Worm (Caenorhabditis elegans) whole organism, L4 larva: Measurements from ENCODE around the gene kdp-1.

Source experiments
- F26F4.8 ChIP-seq: fragments of 200-800 bp; sonication (Bioruptor generic); conservative IDR thresholded peaks from 2 replicates; pipeline ENCODE4 v1.3.6; 2022; ENCODE audit warnings: missing genetic modification characterization, missing compliant biosample characterization
- F44E2.7 ChIP-seq: fragments of 200-800 bp; sonication (Bioruptor generic); IDR thresholded peaks from 2 replicates; pipeline ENCODE4 v2.1.2; 2022; ENCODE audit warnings: missing genetic modification characterization, missing compliant biosample characterization
- F49E8.2 ChIP-seq: sonication (generic microtip); optimal IDR thresholded peaks from 2 replicates; lab custom pipeline; 2016; ENCODE audit warnings: missing compliant biosample characterization, mild to moderate bottlenecking, missing genetic modification characterization, borderline replicate concordance
- Y105C5A.15 ChIP-seq: fragments of 200-800 bp; sonication (Bioruptor generic); IDR thresholded peaks from 2 replicates; pipeline ENCODE4 v1.3.6; 2022; ENCODE audit warnings: missing genetic modification characterization, missing compliant biosample characterization
- Y75B8A.6 ChIP-seq: fragments of 200-800 bp; sonication (Bioruptor generic); IDR thresholded peaks from 2 replicates; pipeline ENCODE4 v1.3.6; 2022; ENCODE audit warnings: missing genetic modification reagents, missing genetic modification characterization, missing compliant biosample characterization
- ceh-20 ChIP-seq: fragments of 200-800 bp; sonication (Bioruptor generic); IDR thresholded peaks from 2 replicates; pipeline ENCODE4 v1.3.6; 2022; ENCODE audit warnings: missing genetic modification reagents, missing genetic modification characterization, missing compliant biosample characterization
- ceh-28 ChIP-seq: fragments of 150-350 bp; optimal IDR thresholded peaks from 2 replicates; lab custom pipeline; 2014; ENCODE audit warnings: missing biosample characterization, missing genetic modification reagents, missing genetic modification characterization
- ceh-32 ChIP-seq: sonication (generic microtip); optimal IDR thresholded peaks from 2 replicates; lab custom pipeline; 2016; ENCODE audit warnings: mild to moderate bottlenecking, missing genetic modification characterization, missing compliant biosample characterization; ENCODE audit not compliant: poor library complexity
- ceh-44 ChIP-seq: fragments of 200-800 bp; sonication (Bioruptor generic); IDR thresholded peaks from 2 replicates; pipeline ENCODE4 v1.3.6; 2022; ENCODE audit warnings: missing genetic modification reagents, missing genetic modification characterization, missing compliant biosample characterization
- daf-19 ChIP-seq: fragments of 200-800 bp; sonication (Bioruptor generic); conservative IDR thresholded peaks from 2 replicates; pipeline ENCODE4 v1.3.6; 2022; ENCODE audit warnings: missing genetic modification characterization, missing compliant biosample characterization
- dmd-9 ChIP-seq: fragments of 200-800 bp; sonication (Bioruptor generic); IDR thresholded peaks from 2 replicates; pipeline ENCODE4 v1.3.6; 2022; ENCODE audit warnings: missing genetic modification reagents, missing genetic modification characterization, missing compliant biosample characterization
- gei-8 ChIP-seq: fragments of 200-800 bp; sonication (Bioruptor generic); optimal IDR thresholded peaks from 2 replicates; lab custom pipeline; 2018; ENCODE audit warnings: mild to moderate bottlenecking, missing genetic modification characterization, missing compliant biosample characterization
- jun-1 ChIP-seq: fragments of 150-350 bp; optimal IDR thresholded peaks from 2 replicates; lab custom pipeline; 2014; ENCODE audit warnings: missing biosample characterization, missing genetic modification reagents, missing genetic modification characterization
- lim-7 ChIP-seq: fragments of 200-800 bp; sonication (Bioruptor generic); IDR thresholded peaks from 2 replicates; pipeline ENCODE4 v1.3.6; 2022; ENCODE audit warnings: missing genetic modification characterization, missing compliant biosample characterization
- lin-39 ChIP-seq: fragments of 150-350 bp; optimal IDR thresholded peaks from 2 replicates; lab custom pipeline; 2014; ENCODE audit warnings: missing biosample characterization, missing genetic modification reagents, missing genetic modification characterization
- lsy-2 ChIP-seq, 2 experiments: fragments of 150-350 bp in 1 of 2; sonication (generic microtip) in 1 of 2; optimal IDR thresholded peaks; 2 replicates each; lab custom pipeline; 2014 to 2017; ENCODE audit warnings: missing biosample characterization in 2 of 2, missing genetic modification characterization in 2 of 2
- madf-5 ChIP-seq, 2 experiments: fragments of 200-800 bp; sonication (Bioruptor generic); IDR thresholded peaks; 2 replicates each; pipeline ENCODE4 v1.3.6; 2022; ENCODE audit warnings: missing compliant biosample characterization in 2 of 2, missing genetic modification characterization in 2 of 2
- mdl-1 ChIP-seq, 2 experiments: fragments of 150-350 bp in 1 of 2; sonication (generic microtip) in 1 of 2; optimal IDR thresholded peaks; 2 replicates each; lab custom pipeline; 2014 to 2017; ENCODE audit warnings: missing biosample characterization in 2 of 2, missing genetic modification characterization in 2 of 2
- mdt-29 ChIP-seq: fragments of 200-800 bp; sonication (Bioruptor generic); IDR thresholded peaks from 2 replicates; pipeline ENCODE4 v1.3.6; 2022; ENCODE audit warnings: missing genetic modification reagents, missing genetic modification characterization, missing compliant biosample characterization
- mep-1 ChIP-seq: fragments of 150-350 bp; sonication (generic microtip); optimal IDR thresholded peaks from 3 replicates; lab custom pipeline; 2014; ENCODE audit warnings: missing biosample characterization, missing genetic modification characterization
- mes-2 ChIP-seq: sonication (generic microtip); optimal IDR thresholded peaks from 2 replicates; lab custom pipeline; 2016; ENCODE audit warnings: missing genotype, mild to moderate bottlenecking, missing genetic modification characterization, missing compliant biosample characterization; ENCODE audit not compliant: poor library complexity, severe bottlenecking
- mxl-2 ChIP-seq: fragments of 200-800 bp; sonication (Bioruptor generic); conservative IDR thresholded peaks from 2 replicates; pipeline ENCODE4 v1.3.6; 2022; ENCODE audit warnings: missing genetic modification reagents, missing genetic modification characterization, missing compliant biosample characterization
- mxl-3 ChIP-seq: fragments of 200-800 bp; sonication (Bioruptor generic); optimal IDR thresholded peaks from 2 replicates; lab custom pipeline; 2018; ENCODE audit warnings: mild to moderate bottlenecking, missing genetic modification characterization, missing compliant biosample characterization
- nhr-10 ChIP-seq: fragments of 150-350 bp; optimal IDR thresholded peaks from 2 replicates; lab custom pipeline; 2014; ENCODE audit warnings: missing biosample characterization, missing genetic modification characterization
- nhr-111 ChIP-seq: fragments of 200-800 bp; sonication (Bioruptor generic); optimal IDR thresholded peaks from 2 replicates; lab custom pipeline; 2018; ENCODE audit warnings: mild to moderate bottlenecking, missing genetic modification characterization, missing compliant biosample characterization
- nhr-28 ChIP-seq: fragments of 150-350 bp; optimal IDR thresholded peaks from 2 replicates; lab custom pipeline; 2014; ENCODE audit warnings: missing biosample characterization, missing genetic modification characterization
- nhr-42 ChIP-seq: fragments of 200-800 bp; sonication (Bioruptor generic); IDR thresholded peaks from 2 replicates; pipeline ENCODE4 v1.3.6; 2022; ENCODE audit warnings: missing genetic modification characterization, missing compliant biosample characterization
- nhr-77 ChIP-seq: fragments of 150-350 bp; optimal IDR thresholded peaks from 2 replicates; lab custom pipeline; 2014; ENCODE audit warnings: missing biosample characterization, missing genetic modification characterization
- php-3 ChIP-seq: fragments of 200-800 bp; sonication (Bioruptor generic); IDR thresholded peaks from 2 replicates; pipeline ENCODE4 v1.3.6; 2022; ENCODE audit warnings: missing genetic modification reagents, missing genetic modification characterization, missing compliant biosample characterization
- set-16 ChIP-seq: fragments of 200-800 bp; sonication (Bioruptor generic); IDR thresholded peaks from 2 replicates; pipeline ENCODE4 v1.3.6; 2022; ENCODE audit warnings: missing genetic modification reagents, missing genetic modification characterization, missing compliant biosample characterization
- skn-1 ChIP-seq: fragments of 150-350 bp; optimal IDR thresholded peaks from 2 replicates; lab custom pipeline; 2014; ENCODE audit warnings: missing biosample characterization, missing genetic modification characterization
- snpc-4 ChIP-seq: fragments of 150-350 bp; optimal IDR thresholded peaks from 2 replicates; lab custom pipeline; 2014; ENCODE audit warnings: missing biosample characterization, missing genetic modification characterization
- spr-1 ChIP-seq: sonication (generic microtip); optimal IDR thresholded peaks from 2 replicates; lab custom pipeline; 2016; ENCODE audit warnings: mild to moderate bottlenecking, missing genetic modification characterization, missing compliant biosample characterization
- tag-97 ChIP-seq: fragments of 200-800 bp; sonication (Bioruptor generic); IDR thresholded peaks from 2 replicates; pipeline ENCODE4 v1.3.6; 2022; ENCODE audit warnings: missing genetic modification characterization, missing compliant biosample characterization
- unc-62 ChIP-seq, 3 experiments: fragments of 150-350 bp in 1 of 3; sonication (generic microtip); optimal IDR thresholded peaks in 2 of 3; peaks in 1 of 3; 1 replicate in 1 of 3; 2 replicates in 2 of 3; lab custom pipeline; 2014 to 2017; ENCODE audit warnings: missing biosample characterization in 3 of 3, missing genetic modification characterization in 3 of 3, missing genetic modification reagents in 3 of 3, missing genotype in 1 of 3
- vab-7 ChIP-seq: fragments of 200-800 bp; sonication (Bioruptor generic); IDR thresholded peaks from 2 replicates; pipeline ENCODE4 v1.3.6; 2022; ENCODE audit warnings: missing genetic modification reagents, missing genetic modification characterization, missing compliant biosample characterization
- zfp-2 ChIP-seq: sonication (generic microtip); optimal IDR thresholded peaks from 2 replicates; lab custom pipeline; 2016; ENCODE audit warnings: mild to moderate bottlenecking, missing genetic modification characterization, missing compliant biosample characterization
- ztf-7 ChIP-seq: fragments of 150-350 bp; optimal IDR thresholded peaks from 2 replicates; lab custom pipeline; 2014; ENCODE audit warnings: missing biosample characterization, missing genetic modification characterization

Gene kdp-1

DNA sequence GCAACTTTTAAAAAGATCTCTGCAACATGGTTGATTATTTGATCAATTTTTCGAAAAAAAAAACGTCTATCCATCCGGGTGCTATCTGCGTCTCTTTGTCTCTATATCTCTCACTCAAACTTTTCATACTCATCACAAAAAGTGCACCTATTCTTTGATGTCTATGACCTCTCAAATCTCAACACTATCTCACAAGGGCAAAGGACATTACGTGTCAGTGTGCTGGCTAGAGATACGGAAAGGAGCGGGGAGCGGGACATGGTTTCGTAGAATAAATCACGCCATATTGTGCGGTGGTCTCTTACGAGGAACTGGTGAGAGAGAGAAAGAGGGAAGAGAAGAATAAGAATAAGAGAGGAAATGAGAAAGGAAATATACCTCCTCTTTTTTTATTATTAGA lies 22.4 kb downstream of the kdp-1 start (continued):
- TF ChIP-seq tag-97 (GFP tag; lab: Robert Waterston, UW) (no peak), mxl-2 (no peak), mxl-3 (peak; percentile 59), F26F4.8 (GFP tag; lab: Robert Waterston, UW) (no peak), ceh-32 (tag; lab: Kevin White, UChicago) (no peak), vab-7 (GFP tag; lab: Robert Waterston, UW) (no peak), lin-39 (tag; lab: Kevin White, UChicago) (no peak), mdl-1 (tag; optimal IDR thresholded peaks at IDR 0.05; lab: Kevin White, UChicago) (peak in 1 of 2 experiments; percentile 66), nhr-111 (GFP tag; lab: Kevin White, UChicago) (no peak), mes-2 (tag; lab: Kevin White, UChicago) (peak; percentile 78), lsy-2 (tag; optimal IDR thresholded peaks at IDR 0.05; lab: Kevin White, UChicago) (peak; percentile 64 to 84), dmd-9 (GFP tag; lab: Robert Waterston, UW) (no peak), zfp-2 (tag; lab: Kevin White, UChicago) (no peak), mdt-29 (GFP tag; lab: Robert Waterston, UW) (peak; percentile 91), Y75B8A.6 (GFP tag; lab: Robert Waterston, UW) (no peak), nhr-42 (no peak), nhr-10 (tag; lab: Kevin White, UChicago) (peak; percentile 80), ceh-44 (GFP tag; lab: Robert Waterston, UW) (no peak), ztf-7 (peak; percentile 82), snpc-4 (tag; lab: Kevin White, UChicago) (no peak), madf-5 (GFP tag; IDR thresholded peaks at IDR 0.05; lab: Robert Waterston, UW) (no peak), F49E8.2 (no peak), skn-1 (tag; lab: Kevin White, UChicago) (no peak), mep-1 (tag; lab: Kevin White, UChicago) (peak; percentile 90), spr-1 (tag; lab: Kevin White, UChicago) (no peak), jun-1 (tag; lab: Kevin White, UChicago) (peak; percentile 52), nhr-28 (tag; lab: Kevin White, UChicago) (peak; percentile 94), Y105C5A.15 (GFP tag; lab: Robert Waterston, UW) (0 out of 2 replicates have a peak, but pooled peaks have one; percentile 34), set-16 (GFP tag; lab: Robert Waterston, UW) (peak; percentile 20; the same call in 1 of the 2 replicates), ceh-28 (tag; lab: Kevin White, UChicago) (no peak), gei-8 (no peak), F44E2.7 (GFP tag; lab: Robert Waterston, UW) (no peak), nhr-77 (tag; lab: Kevin White, UChicago) (peak; percentile 81)
- TF ChIP-seq, all 104 proteins: peak for 41

DNA sequence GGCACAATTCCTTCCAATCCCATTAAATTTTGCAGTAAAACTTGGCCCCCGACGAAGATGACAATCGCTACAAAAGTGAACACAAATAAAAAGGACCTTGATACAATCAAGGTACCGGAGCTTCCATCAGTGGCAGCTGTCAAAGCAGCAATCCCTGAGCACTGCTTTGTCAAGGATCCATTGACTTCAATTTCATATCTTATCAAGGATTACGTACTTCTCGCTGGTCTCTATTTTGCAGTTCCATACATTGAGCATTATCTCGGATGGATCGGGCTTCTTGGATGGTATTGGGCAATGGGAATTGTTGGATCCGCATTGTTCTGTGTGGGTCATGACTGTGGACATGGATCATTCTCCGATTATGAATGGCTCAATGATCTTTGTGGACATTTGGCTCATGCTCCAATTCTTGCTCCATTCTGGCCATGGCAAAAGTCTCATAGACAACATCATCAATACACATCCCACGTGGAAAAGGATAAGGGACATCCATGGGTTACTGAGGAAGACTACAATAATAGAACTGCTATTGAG lies 23.9 kb downstream of the kdp-1 start, which contains the start of gene fat-2:
TSS of gene fat-2 (plus strand) at position 51 of the 537 bp plus-strand sequence.
- peak in 1 of 2 experiments; percentile 92 for TF ChIP-seq unc-62 (GFP tag; optimal IDR thresholded peaks at IDR 0.05 in 1 of 2; lab: Kevin White, UChicago)
- TF ChIP-seq unc-62 (tag; optimal IDR thresholded peaks at IDR 0.05; lab: Kevin White, UChicago): no peak
- TF ChIP-seq daf-19 (GFP tag; lab: Robert Waterston, UW): no peak
- TF ChIP-seq lim-7: 0 out of 2 replicates have a peak, but pooled peaks have one; percentile 2
- no peak for TF ChIP-seq ceh-20 (GFP tag; lab: Robert Waterston, UW)
- no peak for TF ChIP-seq lsy-2 (tag; optimal IDR thresholded peaks at IDR 0.05; lab: Kevin White, UChicago)
- TF ChIP-seq nhr-42: no peak
- no peak for TF ChIP-seq php-3 (GFP tag; lab: Robert Waterston, UW)
- TF ChIP-seq, all 104 proteins: peak for 2
